Worm (Caenorhabditis elegans) whole organism, young adult: ENCODE measurements around the gene F08F8.11.

Experiments
- B0019.2 ChIP-seq: fragments of 200-800 bp; sonication (Bioruptor generic); conservative IDR thresholded peaks from 2 replicates; pipeline ENCODE4 v1.3.6; 2022; ENCODE audit warnings: missing genetic modification reagents, missing genetic modification characterization, missing compliant biosample characterization
- B0261.1 ChIP-seq: sonication (generic microtip); optimal IDR thresholded peaks from 2 replicates; lab custom pipeline; 2016; ENCODE audit warnings: mild to moderate bottlenecking, missing genetic modification characterization, moderate library complexity, missing compliant biosample characterization
- C17E4.6 ChIP-seq: fragments of 200-800 bp; sonication (Bioruptor generic); IDR thresholded peaks from 2 replicates; pipeline ENCODE4 v1.3.6; 2022; ENCODE audit warnings: missing genetic modification reagents, missing genetic modification characterization, missing compliant biosample characterization
- F33H1.4 ChIP-seq: fragments of 200-800 bp; sonication (Bioruptor generic); IDR thresholded peaks from 2 replicates; pipeline ENCODE4 v1.3.6; 2022; ENCODE audit warnings: missing genetic modification reagents, missing genetic modification characterization, missing compliant biosample characterization
- F55B11.4 ChIP-seq: sonication (generic microtip); optimal IDR thresholded peaks from 2 replicates; lab custom pipeline; 2016; ENCODE audit warnings: missing compliant biosample characterization, missing genetic modification characterization, borderline replicate concordance; ENCODE audit not compliant: insufficient read depth
- F57A8.1 ChIP-seq: fragments of 200-800 bp; sonication (Bioruptor generic); optimal IDR thresholded peaks from 2 replicates; lab custom pipeline; 2018; ENCODE audit warnings: mild to moderate bottlenecking, missing genetic modification characterization, moderate library complexity, missing compliant biosample characterization
- T07F8.4 ChIP-seq: sonication (generic microtip); optimal IDR thresholded peaks from 2 replicates; lab custom pipeline; 2016; ENCODE audit warnings: mild to moderate bottlenecking, missing genetic modification characterization, moderate library complexity, missing compliant biosample characterization
- Y53F4B.3 ChIP-seq: fragments of 200-800 bp; sonication (Bioruptor generic); IDR thresholded peaks from 2 replicates; pipeline ENCODE4 v1.3.6; 2022; ENCODE audit warnings: missing genetic modification reagents, missing genetic modification characterization, missing compliant biosample characterization
- Y53G8AR.9 ChIP-seq: fragments of 200-800 bp; sonication (Bioruptor generic); conservative IDR thresholded peaks from 2 replicates; pipeline ENCODE4 v1.3.6; 2022; ENCODE audit warnings: missing genetic modification reagents, missing genetic modification characterization, missing compliant biosample characterization
- Y67H2A.10 ChIP-seq: fragments of 200-800 bp; sonication (Bioruptor generic); conservative IDR thresholded peaks from 2 replicates; pipeline ENCODE4 v1.3.6; 2022; ENCODE audit warnings: missing genetic modification reagents, missing genetic modification characterization, missing compliant biosample characterization
- Y79H2A.3 ChIP-seq: fragments of 200-800 bp; sonication (Bioruptor generic); conservative IDR thresholded peaks from 2 replicates; pipeline ENCODE4 v1.3.6; 2022; ENCODE audit warnings: missing genetic modification reagents, missing genetic modification characterization, missing compliant biosample characterization
- Y95B8A.8 ChIP-seq: fragments of 200-800 bp; sonication (Bioruptor generic); IDR thresholded peaks from 2 replicates; pipeline ENCODE4 v1.3.6; 2022; ENCODE audit warnings: missing genetic modification reagents, missing genetic modification characterization, missing compliant biosample characterization
- ama-1 ChIP-seq, 3 experiments: fragments of 150-350 bp in 1 of 3; sonication (generic microtip) in 2 of 3; optimal IDR thresholded peaks; 2 replicates each; lab custom pipeline; 2014 to 2018; ENCODE audit warnings: missing biosample characterization in 2 of 3, missing genetic modification characterization in 2 of 3, missing genetic modification reagents in 2 of 3
- atf-7 ChIP-seq: sonication (generic microtip); optimal IDR thresholded peaks from 2 replicates; lab custom pipeline; 2017; ENCODE audit warnings: mild to moderate bottlenecking, missing genetic modification characterization, missing compliant biosample characterization
- athp-1 ChIP-seq: sonication (generic microtip); optimal IDR thresholded peaks from 2 replicates; lab custom pipeline; 2017; ENCODE audit warnings: mild to moderate bottlenecking, missing genetic modification characterization, missing compliant biosample characterization
- attf-5 ChIP-seq: fragments of 200-800 bp; sonication (Bioruptor generic); optimal IDR thresholded peaks from 2 replicates; lab custom pipeline; 2018; ENCODE audit warnings: mild to moderate bottlenecking, missing genetic modification characterization, missing compliant biosample characterization
- bed-2 ChIP-seq: fragments of 200-800 bp; sonication (Bioruptor generic); IDR thresholded peaks from 2 replicates; pipeline ENCODE4 v1.3.6; 2022; ENCODE audit warnings: missing genetic modification reagents, missing genetic modification characterization, missing compliant biosample characterization
- cebp-1 ChIP-seq, 2 experiments: fragments of 200-800 bp in 1 of 2; sonication (Bioruptor generic) in 1 of 2; sonication (generic microtip) in 1 of 2; IDR thresholded peaks in 1 of 2; optimal IDR thresholded peaks in 1 of 2; 2 replicates each; pipeline versions ENCODE4 v1.3.6 to Lab custom; 2017 to 2022; ENCODE audit warnings: missing compliant biosample characterization in 2 of 2, missing genetic modification characterization in 2 of 2, mild to moderate bottlenecking in 1 of 2, missing genetic modification reagents in 1 of 2, moderate library complexity in 1 of 2
- ceh-40 ChIP-seq: fragments of 200-800 bp; sonication (Bioruptor generic); IDR thresholded peaks from 2 replicates; pipeline ENCODE4 v1.3.6; 2022; ENCODE audit warnings: missing genetic modification characterization, missing compliant biosample characterization
- dox-1 ChIP-seq: fragments of 200-800 bp; sonication (Bioruptor generic); IDR thresholded peaks from 2 replicates; pipeline ENCODE4 v1.3.6; 2022; ENCODE audit warnings: missing genetic modification reagents, missing genetic modification characterization, missing compliant biosample characterization
- dpl-1 ChIP-seq: fragments of 150-350 bp; optimal IDR thresholded peaks from 2 replicates; lab custom pipeline; 2014; ENCODE audit warnings: missing biosample characterization, missing genetic modification reagents, missing genetic modification characterization
- egl-18 ChIP-seq: fragments of 200-800 bp; sonication (Bioruptor generic); IDR thresholded peaks from 2 replicates; pipeline ENCODE4 v1.3.6; 2022; ENCODE audit warnings: missing genetic modification reagents, missing genetic modification characterization, missing compliant biosample characterization
- ekl-4 ChIP-seq: fragments of 200-800 bp; sonication (Bioruptor generic); IDR thresholded peaks from 2 replicates; pipeline ENCODE4 v1.3.6; 2022; ENCODE audit warnings: missing genetic modification reagents, missing genetic modification characterization, missing compliant biosample characterization
- him-1 ChIP-seq: sonication (generic microtip); optimal IDR thresholded peaks from 2 replicates; lab custom pipeline; 2016; ENCODE audit warnings: missing genotype, missing genetic modification reagents, missing genetic modification characterization, missing compliant biosample characterization
- hmg-20 ChIP-seq: fragments of 200-800 bp; sonication (Bioruptor generic); IDR thresholded peaks from 2 replicates; pipeline ENCODE4 v1.3.6; 2022; ENCODE audit warnings: missing genetic modification reagents, missing genetic modification characterization, missing compliant biosample characterization
- lag-1 ChIP-seq: fragments of 200-800 bp; sonication (Bioruptor generic); IDR thresholded peaks from 2 replicates; pipeline ENCODE4 v1.3.6; 2022; ENCODE audit warnings: missing genetic modification reagents, missing genetic modification characterization, missing compliant biosample characterization
- lsl-1 ChIP-seq: fragments of 200-800 bp; sonication (Bioruptor generic); optimal IDR thresholded peaks from 2 replicates; lab custom pipeline; 2018; ENCODE audit warnings: mild to moderate bottlenecking, missing genetic modification characterization, moderate library complexity, missing compliant biosample characterization
- madf-3 ChIP-seq: fragments of 200-800 bp; sonication (Bioruptor generic); IDR thresholded peaks from 2 replicates; pipeline ENCODE4 v1.3.6; 2022; ENCODE audit warnings: missing genetic modification reagents, missing genetic modification characterization, missing compliant biosample characterization
- nfyb-1 ChIP-seq: fragments of 200-800 bp; sonication (Bioruptor generic); IDR thresholded peaks from 2 replicates; pipeline ENCODE4 v1.3.6; 2022; ENCODE audit warnings: missing genetic modification reagents, missing genetic modification characterization, missing compliant biosample characterization
- nhr-179 ChIP-seq: sonication (generic microtip); optimal IDR thresholded peaks from 2 replicates; lab custom pipeline; 2016; ENCODE audit warnings: mild to moderate bottlenecking, missing genetic modification characterization, missing compliant biosample characterization
- nhr-80 ChIP-seq: sonication (generic microtip); optimal IDR thresholded peaks from 2 replicates; lab custom pipeline; 2016; ENCODE audit warnings: missing genetic modification characterization, missing compliant biosample characterization
- nhr-90 ChIP-seq: sonication (generic microtip); optimal IDR thresholded peaks from 2 replicates; lab custom pipeline; 2016; ENCODE audit warnings: missing genotype, mild to moderate bottlenecking, missing genetic modification characterization, missing compliant biosample characterization
- pha-4 ChIP-seq: fragments of 150-350 bp; sonication (generic microtip); optimal IDR thresholded peaks from 2 replicates; lab custom pipeline; 2014; ENCODE audit warnings: missing biosample characterization, missing genetic modification reagents, missing genetic modification characterization
- rcor-1 ChIP-seq: fragments of 200-800 bp; sonication (Bioruptor generic); IDR thresholded peaks from 2 replicates; pipeline ENCODE4 v1.3.6; 2022; ENCODE audit warnings: missing genetic modification reagents, missing genetic modification characterization, missing compliant biosample characterization
- repo-1 ChIP-seq: sonication (generic microtip); optimal IDR thresholded peaks from 2 replicates; lab custom pipeline; 2017; ENCODE audit warnings: mild to moderate bottlenecking, missing genetic modification characterization, missing compliant biosample characterization
- sea-2 ChIP-seq: fragments of 200-800 bp; sonication (Bioruptor generic); IDR thresholded peaks from 2 replicates; pipeline ENCODE4 v1.3.6; 2022; ENCODE audit warnings: missing genetic modification characterization, missing compliant biosample characterization
- snpc-1.3 ChIP-seq: sonication (generic microtip); optimal IDR thresholded peaks from 2 replicates; lab custom pipeline; 2017; ENCODE audit warnings: missing genetic modification characterization, mild to moderate bottlenecking, missing compliant biosample characterization, antibody characterized with exemption, moderate library complexity, missing genotype, missing genetic modification reagents; ENCODE audit not compliant: insufficient read depth
- somi-1 ChIP-seq: fragments of 200-800 bp; sonication (Bioruptor generic); optimal IDR thresholded peaks from 2 replicates; lab custom pipeline; 2018; ENCODE audit warnings: mild to moderate bottlenecking, missing genetic modification characterization, missing compliant biosample characterization
- tbx-9 ChIP-seq: sonication (generic microtip); optimal IDR thresholded peaks from 2 replicates; lab custom pipeline; 2016; ENCODE audit warnings: borderline replicate concordance, missing genetic modification characterization, inconsistent platforms, missing compliant biosample characterization
- xnd-1 ChIP-seq: sonication (generic microtip); optimal IDR thresholded peaks from 2 replicates; lab custom pipeline; 2016; ENCODE audit warnings: missing genotype, missing genetic modification reagents, missing genetic modification characterization, missing compliant biosample characterization
- ztf-18 ChIP-seq: sonication (generic microtip); optimal IDR thresholded peaks from 2 replicates; lab custom pipeline; 2016; ENCODE audit warnings: missing genotype, mild to moderate bottlenecking, missing genetic modification characterization, missing compliant biosample characterization
- ztf-22 ChIP-seq: fragments of 200-800 bp; sonication (Bioruptor generic); optimal IDR thresholded peaks from 2 replicates; lab custom pipeline; 2018; ENCODE audit warnings: mild to moderate bottlenecking, missing genetic modification characterization, moderate library complexity, missing compliant biosample characterization
- ztf-3 ChIP-seq: fragments of 200-800 bp; sonication (Bioruptor generic); optimal IDR thresholded peaks from 2 replicates; lab custom pipeline; 2018; ENCODE audit warnings: mild to moderate bottlenecking, missing genetic modification characterization, missing compliant biosample characterization
- ztf-6 ChIP-seq: fragments of 200-800 bp; sonication (Bioruptor generic); IDR thresholded peaks from 2 replicates; pipeline ENCODE4 v1.3.6; 2022; ENCODE audit warnings: missing genetic modification reagents, missing genetic modification characterization, missing compliant biosample characterization

F08F8.11 gene

DNA sequence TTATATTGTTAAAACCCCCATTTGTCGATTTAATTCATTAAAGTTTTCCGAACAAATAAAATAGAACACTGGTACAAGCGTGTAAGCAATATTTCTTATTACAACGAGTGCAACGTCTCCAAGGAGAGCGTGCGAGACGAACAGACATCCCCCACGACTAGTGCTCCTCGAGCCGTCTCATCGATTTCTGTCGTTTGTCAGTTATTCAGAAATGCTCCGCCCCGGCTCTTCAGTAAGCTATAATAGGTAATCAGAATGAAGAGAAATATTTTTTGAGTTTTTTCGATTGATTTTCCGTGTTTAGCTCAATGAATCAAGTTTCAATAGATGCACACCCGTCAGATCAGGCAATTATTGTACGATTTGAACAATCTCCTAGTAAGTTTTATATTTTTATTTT, 27.0 kb upstream of the F08F8.11 start, which contains the start of gene kap-1 (continued):
- no peak for TF ChIP-seq tbx-9
- no peak for TF ChIP-seq somi-1 (GFP tag; lab: Kevin White, UChicago)
- TF ChIP-seq Y67H2A.10 (GFP tag; lab: Robert Waterston, UW) = no peak
- TF ChIP-seq dpl-1 (GFP tag; lab: Kevin White, UChicago) = no peak
- TF ChIP-seq ztf-22 (GFP tag; lab: Kevin White, UChicago) = peak; percentile 25
- TF ChIP-seq hmg-20 = no peak
- no peak for TF ChIP-seq lag-1
- no peak for TF ChIP-seq F55B11.4
- no peak for TF ChIP-seq egl-18 (GFP tag; lab: Robert Waterston, UW)
- TF ChIP-seq attf-5 = no peak
- TF ChIP-seq repo-1 (tag; lab: Kevin White, UChicago) = peak; percentile 73
- no peak for TF ChIP-seq nhr-179 (tag; lab: Kevin White, UChicago)
- peak; percentile 7 for TF ChIP-seq snpc-1.3 (tag; lab: Kevin White, UChicago)
- peak; percentile 78 for TF ChIP-seq ama-1 (optimal IDR thresholded peaks at IDR 0.05; lab: Kevin White, UChicago)
- TF ChIP-seq ama-1 (GFP tag; optimal IDR thresholded peaks at IDR 0.05; lab: Kevin White, UChicago) = peak in 1 of 2 experiments; percentile 78
- no peak for TF ChIP-seq madf-3 (GFP tag; lab: Robert Waterston, UW)
- no peak for TF ChIP-seq nhr-80
- TF ChIP-seq pha-4 (tag; lab: Kevin White, UChicago) = no peak
- TF ChIP-seq atf-7 = peak; percentile 43
- TF ChIP-seq rcor-1 = no peak
- no peak for TF ChIP-seq xnd-1 (tag; lab: Kevin White, UChicago)
- TF ChIP-seq athp-1 (tag; lab: Kevin White, UChicago) = peak; percentile 62
- TF ChIP-seq nhr-90 = peak; percentile 15
- no peak for TF ChIP-seq cebp-1 (GFP tag; IDR thresholded peaks at IDR 0.05; lab: Robert Waterston, UW)
- TF ChIP-seq cebp-1 (tag; optimal IDR thresholded peaks at IDR 0.05; lab: Kevin White, UChicago) = peak; percentile 56
- TF ChIP-seq Y53G8AR.9 (GFP tag; lab: Robert Waterston, UW) = no peak; the same call in 1 of the 2 replicates
- TF ChIP-seq Y79H2A.3 = no peak
- TF ChIP-seq sea-2 (GFP tag; lab: Robert Waterston, UW) = no peak
- no peak for TF ChIP-seq B0019.2
- no peak for TF ChIP-seq ceh-40
- TF ChIP-seq bed-2 = no peak
- TF ChIP-seq Y53F4B.3 = no peak
- no peak for TF ChIP-seq F57A8.1
- TF ChIP-seq ekl-4 (GFP tag; lab: Robert Waterston, UW) = peak; percentile 51; the same call in 1 of the 2 replicates
- TF ChIP-seq Y95B8A.8 = no peak
- TF ChIP-seq ztf-6 (GFP tag; lab: Robert Waterston, UW) = no peak
- TF ChIP-seq T07F8.4 (tag; lab: Kevin White, UChicago) = no peak
- peak; percentile 44; the same call in 1 of the 2 replicates for TF ChIP-seq nfyb-1 (GFP tag; lab: Robert Waterston, UW)
- peak; percentile 5 for TF ChIP-seq ztf-3 (GFP tag; lab: Kevin White, UChicago)
- TF ChIP-seq dox-1 (GFP tag; lab: Robert Waterston, UW) = 0 out of 2 replicates have a peak, but pooled peaks have one; percentile 25

DNA sequence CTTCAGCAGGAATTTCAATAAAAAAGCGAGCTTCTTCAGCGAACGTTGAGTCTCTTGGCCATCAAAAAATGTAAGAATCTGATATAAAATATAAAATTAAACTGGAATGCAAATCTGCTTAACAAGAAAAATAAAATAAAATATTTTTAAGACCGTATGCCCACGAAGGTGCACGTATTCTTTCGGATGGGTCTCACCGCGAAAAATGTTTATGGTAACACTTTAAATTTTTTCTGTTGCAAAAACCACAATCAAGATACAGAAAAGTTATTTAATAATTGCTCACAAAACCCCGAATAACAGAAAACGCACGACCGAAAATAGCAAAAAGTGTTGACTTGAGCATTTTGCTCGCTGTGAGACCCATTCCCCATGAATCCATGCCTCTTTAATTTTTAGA, 26.6 kb upstream of the F08F8.11 start:
- TF ChIP-seq F33H1.4 = peak; percentile 59; the same call in 1 of the 2 replicates
- TF ChIP-seq B0261.1 (tag; lab: Kevin White, UChicago) = no peak
- TF ChIP-seq C17E4.6 = no peak
- TF ChIP-seq ztf-18 = no peak
- TF ChIP-seq lsl-1 (GFP tag; lab: Kevin White, UChicago) = peak; percentile 50
- no peak for TF ChIP-seq lag-1
- TF ChIP-seq him-1 (tag; lab: Kevin White, UChicago) = no peak
